Worm (Caenorhabditis elegans) whole organism, L1 larva: ENCODE results near the gene srz-97.
A peak's percentile ranks its signal among the peaks of the same experiment; 100 is the strongest.

Source experiments
- C34B4.2 ChIP-seq: sonication (generic microtip); optimal IDR thresholded peaks from 2 replicates; lab custom pipeline; 2017; ENCODE audit warnings: mild to moderate bottlenecking, missing genetic modification characterization, missing compliant biosample characterization
- aha-1 ChIP-seq: fragments of 150-350 bp; optimal IDR thresholded peaks from 2 replicates; lab custom pipeline; 2014; ENCODE audit warnings: missing biosample characterization, missing genetic modification characterization
- ama-1 ChIP-seq: fragments of 150-350 bp; optimal IDR thresholded peaks from 2 replicates; lab custom pipeline; 2014
- blmp-1 ChIP-seq: fragments of 150-350 bp; optimal IDR thresholded peaks from 2 replicates; lab custom pipeline; 2014; ENCODE audit warnings: missing biosample characterization, missing genetic modification characterization
- ceh-63 ChIP-seq: fragments of 200-800 bp; sonication (Bioruptor generic); optimal IDR thresholded peaks from 2 replicates; lab custom pipeline; 2018; ENCODE audit warnings: mild to moderate bottlenecking, missing genetic modification characterization, missing compliant biosample characterization
- ceh-8 ChIP-seq: fragments of 200-800 bp; sonication (Bioruptor generic); optimal IDR thresholded peaks from 2 replicates; lab custom pipeline; 2018; ENCODE audit warnings: mild to moderate bottlenecking, missing genetic modification characterization, moderate library complexity, missing compliant biosample characterization
- ceh-82 ChIP-seq, 3 experiments: fragments of 150-350 bp in 1 of 3; sonication (generic microtip) in 2 of 3; optimal IDR thresholded peaks; 2 replicates each; lab custom pipeline; 2014 to 2017; ENCODE audit warnings: missing biosample characterization in 3 of 3, missing genetic modification characterization in 3 of 3
- ceh-88 ChIP-seq: fragments of 200-800 bp; sonication (Bioruptor generic); IDR thresholded peaks from 2 replicates; pipeline ENCODE4 v1.3.6; 2022; ENCODE audit warnings: missing genetic modification characterization, missing compliant biosample characterization
- ceh-90 ChIP-seq: sonication (generic microtip); optimal IDR thresholded peaks from 2 replicates; lab custom pipeline; 2016; ENCODE audit warnings: missing genetic modification characterization, missing compliant biosample characterization
- ces-1 ChIP-seq: fragments of 150-350 bp; optimal IDR thresholded peaks from 2 replicates; lab custom pipeline; 2014; ENCODE audit warnings: missing biosample characterization, missing genetic modification reagents, missing genetic modification characterization
- dpl-1 ChIP-seq, 3 experiments: fragments of 150-350 bp in 2 of 3; sonication (generic microtip) in 1 of 3; optimal IDR thresholded peaks; 2 replicates each; lab custom pipeline; 2014 to 2017; ENCODE audit warnings: missing biosample characterization in 3 of 3, missing genetic modification characterization in 3 of 3, missing genetic modification reagents in 3 of 3
- efl-3 ChIP-seq: fragments of 200-800 bp; sonication (Bioruptor generic); optimal IDR thresholded peaks from 2 replicates; lab custom pipeline; 2018; ENCODE audit warnings: mild to moderate bottlenecking, missing genetic modification characterization, missing compliant biosample characterization
- elt-3 ChIP-seq, 6 experiments: fragments of 150-350 bp in 1 of 6; sonication (generic microtip); optimal IDR thresholded peaks; 2 replicates each; lab custom pipeline; 2017 to 2018; ENCODE audit warnings: missing biosample characterization in 6 of 6, missing genetic modification characterization in 6 of 6, inconsistent platforms in 1 of 6
- fkh-4 ChIP-seq: sonication (generic microtip); optimal IDR thresholded peaks from 2 replicates; lab custom pipeline; 2016; ENCODE audit warnings: missing compliant biosample characterization, missing genetic modification characterization, borderline replicate concordance
- grh-1 ChIP-seq: fragments of 200-800 bp; sonication (Bioruptor generic); IDR thresholded peaks from 2 replicates; pipeline ENCODE4 v1.3.6; 2022; ENCODE audit warnings: missing genetic modification reagents, missing genetic modification characterization, missing compliant biosample characterization
- hlh-17 ChIP-seq: fragments of 200-800 bp; sonication (Bioruptor generic); optimal IDR thresholded peaks from 2 replicates; lab custom pipeline; 2018; ENCODE audit warnings: missing genetic modification characterization, mild to moderate bottlenecking, missing compliant biosample characterization, moderate library complexity, borderline replicate concordance
- hlh-4 ChIP-seq: sonication (generic microtip); optimal IDR thresholded peaks from 2 replicates; lab custom pipeline; 2016; ENCODE audit warnings: mild to moderate bottlenecking, missing genetic modification characterization, missing compliant biosample characterization
- isw-1 ChIP-seq: fragments of 200-800 bp; sonication (Bioruptor generic); IDR thresholded peaks from 2 replicates; pipeline ENCODE4 v1.3.6; 2022; ENCODE audit warnings: missing genetic modification characterization, missing compliant biosample characterization
- jun-1 ChIP-seq: fragments of 150-350 bp; optimal IDR thresholded peaks from 2 replicates; lab custom pipeline; 2014; ENCODE audit warnings: missing biosample characterization, missing genetic modification reagents, missing genetic modification characterization
- lin-14 ChIP-seq: fragments of 200-800 bp; sonication (Bioruptor generic); optimal IDR thresholded peaks from 2 replicates; lab custom pipeline; 2018; ENCODE audit warnings: mild to moderate bottlenecking, missing genetic modification characterization, moderate library complexity, missing compliant biosample characterization
- lin-15B ChIP-seq: fragments of 150-350 bp; sonication (generic microtip); optimal IDR thresholded peaks from 3 replicates; lab custom pipeline; 2014; ENCODE audit warnings: missing biosample characterization, missing genetic modification characterization
- lin-35 ChIP-seq, 2 experiments: fragments of 150-350 bp; optimal IDR thresholded peaks; 2 replicates each; lab custom pipeline; 2014; ENCODE audit warnings: missing biosample characterization in 2 of 2, missing genetic modification characterization in 2 of 2, missing genetic modification reagents in 2 of 2
- lir-3 ChIP-seq: sonication (generic microtip); optimal IDR thresholded peaks from 2 replicates; lab custom pipeline; 2016; ENCODE audit warnings: mild to moderate bottlenecking, missing genetic modification characterization, moderate library complexity, missing compliant biosample characterization; ENCODE audit not compliant: poor library complexity
- lsy-2 ChIP-seq, 2 experiments: fragments of 150-350 bp; optimal IDR thresholded peaks; 2 replicates each; lab custom pipeline; 2014; ENCODE audit warnings: missing biosample characterization in 2 of 2, missing genetic modification characterization in 2 of 2
- mab-9 ChIP-seq: fragments of 200-800 bp; sonication (Bioruptor generic); IDR thresholded peaks from 2 replicates; pipeline ENCODE4 v1.3.6; 2022; ENCODE audit warnings: missing genetic modification reagents, missing genetic modification characterization, missing compliant biosample characterization
- mdl-1 ChIP-seq, 2 experiments: fragments of 150-350 bp; optimal IDR thresholded peaks; 2 replicates each; lab custom pipeline; 2014 to 2017; ENCODE audit warnings: missing biosample characterization in 2 of 2, missing genetic modification characterization in 2 of 2, inconsistent platforms in 1 of 2
- mep-1 ChIP-seq: fragments of 150-350 bp; optimal IDR thresholded peaks from 2 replicates; lab custom pipeline; 2014; ENCODE audit warnings: missing biosample characterization, missing genetic modification characterization
- nhr-11 ChIP-seq: fragments of 150-350 bp; optimal IDR thresholded peaks from 2 replicates; lab custom pipeline; 2014; ENCODE audit warnings: missing biosample characterization, missing genetic modification characterization
- nhr-12 ChIP-seq: sonication (generic microtip); optimal IDR thresholded peaks from 2 replicates; lab custom pipeline; 2017; ENCODE audit warnings: missing biosample characterization, missing genetic modification characterization
- nhr-19 ChIP-seq: fragments of 200-800 bp; sonication (Bioruptor generic); conservative IDR thresholded peaks from 2 replicates; pipeline ENCODE4 v1.3.6; 2022; ENCODE audit warnings: missing genetic modification characterization, missing compliant biosample characterization
- nhr-20 ChIP-seq: sonication (generic microtip); optimal IDR thresholded peaks from 2 replicates; lab custom pipeline; 2016; ENCODE audit warnings: mild to moderate bottlenecking, missing genetic modification characterization, missing compliant biosample characterization
- nhr-237 ChIP-seq: fragments of 150-350 bp; optimal IDR thresholded peaks from 2 replicates; lab custom pipeline; 2014; ENCODE audit warnings: missing biosample characterization, missing genetic modification characterization
- nhr-28 ChIP-seq: fragments of 150-350 bp; optimal IDR thresholded peaks from 2 replicates; lab custom pipeline; 2014; ENCODE audit warnings: missing biosample characterization, missing genetic modification characterization
- nhr-71 ChIP-seq: sonication (generic microtip); optimal IDR thresholded peaks from 2 replicates; lab custom pipeline; 2016; ENCODE audit warnings: mild to moderate bottlenecking, missing genetic modification characterization, moderate library complexity, missing compliant biosample characterization
- nhr-77 ChIP-seq: fragments of 150-350 bp; optimal IDR thresholded peaks from 2 replicates; lab custom pipeline; 2014; ENCODE audit warnings: missing biosample characterization, missing genetic modification characterization
- nhr-84 ChIP-seq: sonication (generic microtip); optimal IDR thresholded peaks from 2 replicates; lab custom pipeline; 2017; ENCODE audit warnings: missing biosample characterization, missing genetic modification characterization
- nhr-85 ChIP-seq: sonication (generic microtip); peaks from one replicate; lab custom pipeline; 2016; ENCODE audit warnings: missing genetic modification characterization, inconsistent platforms, missing compliant biosample characterization
- nhr-90 ChIP-seq: sonication (generic microtip); optimal IDR thresholded peaks from 2 replicates; lab custom pipeline; 2016; ENCODE audit warnings: mild to moderate bottlenecking, missing genetic modification characterization, missing compliant biosample characterization; ENCODE audit not compliant: poor library complexity
- pax-3 ChIP-seq: fragments of 200-800 bp; sonication (Bioruptor generic); optimal IDR thresholded peaks from 2 replicates; lab custom pipeline; 2018; ENCODE audit warnings: mild to moderate bottlenecking, missing genetic modification characterization, moderate library complexity, missing compliant biosample characterization
- rnt-1 ChIP-seq: sonication (generic microtip); optimal IDR thresholded peaks from 2 replicates; lab custom pipeline; 2016; ENCODE audit warnings: mild to moderate bottlenecking, missing genetic modification characterization, moderate library complexity, missing compliant biosample characterization
- skn-1 ChIP-seq: fragments of 150-350 bp; optimal IDR thresholded peaks from 2 replicates; lab custom pipeline; 2014; ENCODE audit warnings: missing biosample characterization, missing genetic modification characterization
- snu-23 ChIP-seq: sonication (generic microtip); optimal IDR thresholded peaks from 2 replicates; lab custom pipeline; 2016; ENCODE audit warnings: missing genetic modification characterization, missing compliant biosample characterization
- sox-4 ChIP-seq: sonication (generic microtip); optimal IDR thresholded peaks from 2 replicates; lab custom pipeline; 2016; ENCODE audit warnings: missing genetic modification characterization, missing compliant biosample characterization
- sptf-1 ChIP-seq: fragments of 150-350 bp; optimal IDR thresholded peaks from 2 replicates; lab custom pipeline; 2014; ENCODE audit warnings: missing biosample characterization, missing genetic modification characterization
- sup-37 ChIP-seq: fragments of 200-800 bp; sonication (Bioruptor generic); optimal IDR thresholded peaks from 2 replicates; lab custom pipeline; 2018; ENCODE audit warnings: mild to moderate bottlenecking, missing genetic modification characterization, missing compliant biosample characterization
- swsn-7 ChIP-seq: sonication (generic microtip); optimal IDR thresholded peaks from 2 replicates; lab custom pipeline; 2016; ENCODE audit warnings: missing genetic modification characterization, missing compliant biosample characterization
- tlp-1 ChIP-seq: fragments of 150-350 bp; optimal IDR thresholded peaks from 2 replicates; lab custom pipeline; 2014; ENCODE audit warnings: missing biosample characterization, missing genetic modification characterization
- unc-130 ChIP-seq: fragments of 150-350 bp; optimal IDR thresholded peaks from 2 replicates; lab custom pipeline; 2017; ENCODE audit warnings: missing biosample characterization, missing genetic modification characterization, inconsistent platforms
- unc-30 ChIP-seq: sonication (generic microtip); optimal IDR thresholded peaks from 2 replicates; lab custom pipeline; 2017; ENCODE audit warnings: missing biosample characterization, missing genetic modification characterization
- xbp-1 ChIP-seq: sonication (generic microtip); optimal IDR thresholded peaks from 2 replicates; lab custom pipeline; 2016; ENCODE audit warnings: missing genetic modification characterization, missing compliant biosample characterization
- zip-4 ChIP-seq: fragments of 200-800 bp; sonication (Bioruptor generic); optimal IDR thresholded peaks from 2 replicates; lab custom pipeline; 2018; ENCODE audit warnings: mild to moderate bottlenecking, missing genetic modification characterization, moderate library complexity, missing compliant biosample characterization
- ztf-11 ChIP-seq, 2 experiments: sonication (generic microtip); optimal IDR thresholded peaks; 2 replicates each; lab custom pipeline; 2016 to 2017; ENCODE audit warnings: missing genetic modification characterization in 2 of 2, missing biosample characterization in 1 of 2, missing compliant biosample characterization in 1 of 2
- ztf-4 ChIP-seq: fragments of 150-350 bp; optimal IDR thresholded peaks from 2 replicates; lab custom pipeline; 2014; ENCODE audit warnings: missing biosample characterization, missing genetic modification characterization

srz-97 gene

DNA sequence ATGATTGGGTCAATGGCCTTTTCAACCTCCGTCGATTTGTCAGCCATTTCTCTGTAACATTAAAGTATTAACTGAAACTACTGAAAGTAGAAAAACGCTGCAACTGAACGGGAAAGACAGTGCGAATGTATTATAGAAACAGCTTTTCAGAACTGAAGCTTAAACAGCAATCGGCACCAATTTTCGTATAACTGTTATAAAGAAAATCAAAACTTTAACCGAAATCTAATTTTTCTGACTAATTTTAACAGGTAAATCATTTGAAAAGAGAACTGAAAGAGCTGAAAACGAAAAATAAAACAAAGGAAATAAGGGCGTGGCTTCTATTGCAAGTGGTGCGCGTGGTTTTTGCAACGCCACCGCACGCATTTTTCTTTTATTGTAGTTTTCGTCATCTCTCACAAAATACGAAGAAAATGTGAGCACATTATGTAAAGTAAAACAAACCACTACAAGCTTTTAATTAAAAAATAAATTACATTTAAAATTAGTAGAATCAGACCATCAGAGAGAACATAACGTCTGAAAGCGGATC is 43.0 kb downstream of the srz-97 start, which contains the start of gene rrsr-1:
TSS of gene rrsr-1 (minus strand) at position 51 of the 535 bp plus-strand sequence.
- TF ChIP-seq nhr-71 (tag; lab: Kevin White, UChicago) = no peak
- no peak for TF ChIP-seq mdl-1 (tag; optimal IDR thresholded peaks at IDR 0.05; lab: Kevin White, UChicago)
- TF ChIP-seq skn-1 (tag; lab: Kevin White, UChicago) = peak; percentile 74
- TF ChIP-seq ama-1 = no peak
- no peak for TF ChIP-seq efl-3
- TF ChIP-seq elt-3 (tag; optimal IDR thresholded peaks at IDR 0.05; lab: Kevin White, UChicago) = no peak
- no peak for TF ChIP-seq unc-30 (tag; lab: Kevin White, UChicago)
- no peak for TF ChIP-seq lin-14 (GFP tag; lab: Kevin White, UChicago)
- TF ChIP-seq nhr-12 (tag; lab: Kevin White, UChicago) = no peak
- no peak for TF ChIP-seq C34B4.2 (tag; lab: Kevin White, UChicago)
- TF ChIP-seq sptf-1 (tag; lab: Kevin White, UChicago) = no peak
- TF ChIP-seq unc-130 (tag; lab: Kevin White, UChicago) = peak; percentile 75
- TF ChIP-seq hlh-4 (tag; lab: Kevin White, UChicago) = no peak
- TF ChIP-seq nhr-28 (tag; lab: Kevin White, UChicago) = no peak
- TF ChIP-seq sox-4 = peak; percentile 15
- TF ChIP-seq aha-1 (tag; lab: Kevin White, UChicago) = no peak
- no peak for TF ChIP-seq hlh-17
- TF ChIP-seq swsn-7 (tag; lab: Kevin White, UChicago) = peak; percentile 64
- no peak for TF ChIP-seq ceh-63 (GFP tag; lab: Kevin White, UChicago)
- TF ChIP-seq nhr-90 (tag; lab: Kevin White, UChicago) = peak; percentile 60
- TF ChIP-seq nhr-77 (tag; lab: Kevin White, UChicago) = no peak
- no peak for TF ChIP-seq lin-15B (tag; lab: Kevin White, UChicago)
- TF ChIP-seq nhr-19 = peak; percentile 42
- peak in 1 of 2 experiments; percentile 6 for TF ChIP-seq ztf-11 (tag; optimal IDR thresholded peaks at IDR 0.05; lab: Kevin White, UChicago)
- TF ChIP-seq sup-37 (GFP tag; lab: Kevin White, UChicago) = no peak
- TF ChIP-seq ztf-4 (tag; lab: Kevin White, UChicago) = no peak
- no peak for TF ChIP-seq snu-23 (GFP tag; lab: Kevin White, UChicago)
- TF ChIP-seq dpl-1 (GFP tag; optimal IDR thresholded peaks at IDR 0.05; lab: Kevin White, UChicago) = peak; percentile 35 to 47 (median 41)
- peak; percentile 47 for TF ChIP-seq nhr-20 (tag; lab: Kevin White, UChicago)
- peak in 1 of 2 experiments; percentile 54 for TF ChIP-seq lin-35 (GFP tag; optimal IDR thresholded peaks at IDR 0.05; lab: Kevin White, UChicago)
- peak; percentile 78 for TF ChIP-seq rnt-1
- no peak for TF ChIP-seq nhr-237
- TF ChIP-seq nhr-85 (tag; lab: Kevin White, UChicago) = no peak
- peak; percentile 3; the same call in 1 of the 2 replicates for TF ChIP-seq isw-1
- TF ChIP-seq nhr-11 (tag; lab: Kevin White, UChicago) = peak; percentile 2
- TF ChIP-seq jun-1 (tag; lab: Kevin White, UChicago) = no peak
- peak; percentile 15 for TF ChIP-seq lir-3 (tag; lab: Kevin White, UChicago)
- no peak for TF ChIP-seq fkh-4 (tag; lab: Kevin White, UChicago)
- no peak for TF ChIP-seq zip-4 (GFP tag; lab: Kevin White, UChicago)
- no peak for TF ChIP-seq ceh-90 (tag; lab: Kevin White, UChicago)
- no peak for TF ChIP-seq ceh-8 (GFP tag; lab: Kevin White, UChicago)
- TF ChIP-seq nhr-84 = no peak
- peak; percentile 21 for TF ChIP-seq blmp-1 (tag; lab: Kevin White, UChicago)
- no peak for TF ChIP-seq ces-1
- peak; percentile 49 for TF ChIP-seq xbp-1
- no peak for TF ChIP-seq ceh-88 (GFP tag; lab: Robert Waterston, UW)
- no peak for TF ChIP-seq grh-1 (GFP tag; lab: Robert Waterston, UW)
- no peak for TF ChIP-seq tlp-1 (tag; lab: Kevin White, UChicago)
- TF ChIP-seq mep-1 = no peak
- TF ChIP-seq lsy-2 (tag; optimal IDR thresholded peaks at IDR 0.05; lab: Kevin White, UChicago) = peak in 1 of 2 experiments; percentile 40
- no peak for TF ChIP-seq mab-9 (GFP tag; lab: Robert Waterston, UW)
- TF ChIP-seq ceh-82 (tag; optimal IDR thresholded peaks at IDR 0.05; lab: Kevin White, UChicago) = peak in 2 of 3 experiments; percentile 20 to 34
- peak; percentile 25 for TF ChIP-seq pax-3
